Fruit fly (Drosophila melanogaster) whole organism, embryonic: ENCODE data around the gene Or85c.

Source experiments
- Ada2b ChIP-seq: fragments of 200-800 bp; sonication (Bioruptor generic); IDR thresholded peaks from 2 replicates; pipeline ENCODE4 v1.3.6; 2022; ENCODE audit warnings: missing biosample characterization, missing genetic modification characterization
- Bdp1 ChIP-seq: fragments of 200-800 bp; sonication (Bioruptor generic); optimal IDR thresholded peaks from 3 replicates; lab custom pipeline; 2016; ENCODE audit warnings: missing biosample characterization, missing genetic modification characterization
- CG10462 ChIP-seq: fragments of 200-800 bp; sonication (Bioruptor generic); optimal IDR thresholded peaks from 2 replicates; lab custom pipeline; 2016; ENCODE audit warnings: missing biosample characterization, missing genetic modification characterization
- CG10654 ChIP-seq: fragments of 200-800 bp; sonication (Bioruptor generic); optimal IDR thresholded peaks from 2 replicates; lab custom pipeline; 2016; ENCODE audit warnings: missing biosample characterization, missing genetic modification characterization
- CG10959 ChIP-seq: fragments of 200-800 bp; sonication (Bioruptor generic); IDR thresholded peaks from 2 replicates; pipeline ENCODE4 v1.3.6; 2022; ENCODE audit warnings: missing biosample characterization, missing genetic modification characterization
- CG11456 ChIP-seq: fragments of 200-800 bp; sonication (Bioruptor generic); IDR thresholded peaks from 3 replicates; pipeline ENCODE4 v1.3.6; 2022; ENCODE audit warnings: missing biosample characterization, missing genetic modification characterization
- CG11723 ChIP-seq: fragments of 200-800 bp; sonication (Bioruptor generic); optimal IDR thresholded peaks from 2 replicates; lab custom pipeline; 2017; ENCODE audit warnings: missing biosample characterization, mild to moderate bottlenecking, missing genetic modification characterization
- CG14860 ChIP-seq: fragments of 200-800 bp; sonication (Bioruptor generic); IDR thresholded peaks from 3 replicates; pipeline ENCODE4 v1.3.6; 2022; ENCODE audit warnings: missing biosample characterization, missing genetic modification characterization; ENCODE audit not compliant: partially characterized antibody
- CG15011 ChIP-seq: fragments of 200-800 bp; sonication (Bioruptor generic); optimal IDR thresholded peaks from 3 replicates; lab custom pipeline; 2018; ENCODE audit warnings: missing biosample characterization, mild to moderate bottlenecking, missing genetic modification characterization
- CG15696 ChIP-seq: fragments of 200-800 bp; sonication (Bioruptor generic); optimal IDR thresholded peaks from 2 replicates; lab custom pipeline; 2019; ENCODE audit warnings: missing biosample characterization, mild to moderate bottlenecking, missing genetic modification characterization, moderate library complexity
- CG16813 ChIP-seq: fragments of 200-800 bp; sonication (Bioruptor generic); IDR thresholded peaks from 3 replicates; pipeline ENCODE4 v1.3.6; 2022; ENCODE audit warnings: missing biosample characterization, missing genetic modification characterization; ENCODE audit not compliant: partially characterized antibody
- CG17328 ChIP-seq: fragments of 200-800 bp; sonication (Bioruptor generic); IDR thresholded peaks from 2 replicates; pipeline ENCODE4 v1.3.6; 2022; ENCODE audit warnings: missing biosample characterization, missing genetic modification characterization
- CG17385 ChIP-seq: fragments of 200-800 bp; sonication (Bioruptor generic); optimal IDR thresholded peaks from 3 replicates; lab custom pipeline; 2018; ENCODE audit warnings: missing biosample characterization, mild to moderate bottlenecking, missing genetic modification characterization
- CG1832 ChIP-seq: fragments of 200-800 bp; sonication (Bioruptor generic); optimal IDR thresholded peaks from 2 replicates; lab custom pipeline; 2017; ENCODE audit warnings: missing biosample characterization, mild to moderate bottlenecking, missing genetic modification characterization, inconsistent platforms
- CG30020 ChIP-seq: fragments of 200-800 bp; optimal IDR thresholded peaks from 2 replicates; lab custom pipeline; 2019; ENCODE audit warnings: missing biosample characterization, mild to moderate bottlenecking, missing genetic modification characterization, moderate library complexity
- CG33557 ChIP-seq: fragments of 200-800 bp; sonication (Bioruptor generic); optimal IDR thresholded peaks from 2 replicates; lab custom pipeline; 2019; ENCODE audit warnings: missing biosample characterization, mild to moderate bottlenecking, missing genetic modification characterization, moderate library complexity
- CG3995 ChIP-seq: fragments of 200-800 bp; sonication (Bioruptor generic); optimal IDR thresholded peaks from 3 replicates; lab custom pipeline; 2016; ENCODE audit warnings: missing biosample characterization, missing genetic modification characterization
- CG4854 ChIP-seq: fragments of 200-800 bp; sonication (Bioruptor generic); optimal IDR thresholded peaks from 2 replicates; lab custom pipeline; 2016; ENCODE audit warnings: missing biosample characterization, missing genetic modification characterization, inconsistent platforms
- CG8089 ChIP-seq: fragments of 200-800 bp; sonication (Bioruptor generic); optimal IDR thresholded peaks from 3 replicates; lab custom pipeline; 2016; ENCODE audit warnings: missing biosample characterization, missing genetic modification characterization
- CG8944 ChIP-seq: fragments of 200-800 bp; sonication (Bioruptor generic); optimal IDR thresholded peaks from 3 replicates; lab custom pipeline; 2016; ENCODE audit warnings: missing biosample characterization, missing genetic modification characterization
- Chrac-16 ChIP-seq: fragments of 200-800 bp; sonication (Bioruptor generic); optimal IDR thresholded peaks from 3 replicates; lab custom pipeline; 2016; ENCODE audit warnings: missing biosample characterization, missing genetic modification characterization
- CkIIα-i1 ChIP-seq: fragments of 200-800 bp; sonication (Bioruptor generic); IDR thresholded peaks from 2 replicates; pipeline ENCODE4 v1.3.6; 2022; ENCODE audit warnings: missing biosample characterization, missing genetic modification characterization
- Dfd ChIP-seq, 2 experiments: fragments of >200 bp; optimal IDR thresholded peaks; 2 replicates each; lab custom pipeline; 2017; ENCODE audit warnings: missing biosample characterization in 2 of 2, missing genetic modification characterization in 2 of 2
- Doc3 ChIP-seq: fragments of 200-800 bp; sonication (Bioruptor generic); IDR thresholded peaks from 3 replicates; pipeline ENCODE4 v1.3.6; 2022; ENCODE audit warnings: missing biosample characterization, missing genetic modification characterization; ENCODE audit not compliant: partially characterized antibody
- Fer3 ChIP-seq: fragments of 200-800 bp; sonication (Bioruptor generic); optimal IDR thresholded peaks from 2 replicates; lab custom pipeline; 2018; ENCODE audit warnings: missing biosample characterization, mild to moderate bottlenecking, missing genetic modification characterization, moderate library complexity
- H15 ChIP-seq: fragments of 200-800 bp; sonication (Bioruptor generic); IDR thresholded peaks from 3 replicates; pipeline ENCODE4 v1.3.6; 2022; ENCODE audit warnings: missing biosample characterization, missing genetic modification characterization
- HmgZ ChIP-seq: fragments of 200-800 bp; sonication (Bioruptor generic); optimal IDR thresholded peaks from 2 replicates; lab custom pipeline; 2018; ENCODE audit warnings: missing biosample characterization, mild to moderate bottlenecking, missing genetic modification characterization
- Hmx ChIP-seq: fragments of 200-800 bp; sonication (Bioruptor generic); optimal IDR thresholded peaks from 2 replicates; lab custom pipeline; 2016; ENCODE audit warnings: missing biosample characterization, missing genetic modification characterization
- Hr51 ChIP-seq, 2 experiments: fragments of 200-800 bp; sonication (Bioruptor generic); optimal IDR thresholded peaks; 2 replicates in 1 of 2; 3 replicates in 1 of 2; lab custom pipeline; 2016 to 2018; ENCODE audit warnings: missing biosample characterization in 2 of 2, missing genetic modification characterization in 2 of 2, mild to moderate bottlenecking in 1 of 2, moderate library complexity in 1 of 2
- NC2β ChIP-seq: fragments of 200-800 bp; sonication (Bioruptor generic); optimal IDR thresholded peaks from 2 replicates; lab custom pipeline; 2016; ENCODE audit warnings: missing biosample characterization, missing genetic modification characterization
- Tbp ChIP-seq: fragments of >200 bp; optimal IDR thresholded peaks from 2 replicates; lab custom pipeline; 2018; ENCODE audit warnings: missing biosample characterization, missing genetic modification characterization
- ara ChIP-seq: fragments of 200-800 bp; sonication (Bioruptor generic); IDR thresholded peaks from 2 replicates; pipeline ENCODE4 v1.3.6; 2022; ENCODE audit warnings: missing biosample characterization, missing genetic modification characterization
- bbx ChIP-seq: fragments of 200-800 bp; sonication (Bioruptor generic); IDR thresholded peaks from 2 replicates; pipeline ENCODE4 v1.3.6; 2022; ENCODE audit warnings: missing biosample characterization, missing genetic modification characterization; ENCODE audit not compliant: partially characterized antibody
- br ChIP-seq: fragments of >200 bp; optimal IDR thresholded peaks from 2 replicates; lab custom pipeline; 2017
- caup ChIP-seq: fragments of 200-800 bp; sonication (Bioruptor generic); optimal IDR thresholded peaks from 3 replicates; lab custom pipeline; 2017; ENCODE audit warnings: missing biosample characterization, mild to moderate bottlenecking, missing genetic modification characterization, moderate library complexity; ENCODE audit not compliant: severe bottlenecking
- dati ChIP-seq: fragments of 200-800 bp; sonication (Bioruptor generic); IDR thresholded peaks from 2 replicates; pipeline ENCODE4 v1.3.6; 2022; ENCODE audit warnings: missing biosample characterization, missing genetic modification characterization
- emc ChIP-seq: fragments of 200-800 bp; sonication (Bioruptor generic); optimal IDR thresholded peaks from 2 replicates; lab custom pipeline; 2016; ENCODE audit warnings: missing biosample characterization, missing genetic modification characterization
- ewg ChIP-seq: fragments of 200-800 bp; sonication (Bioruptor generic); optimal IDR thresholded peaks from 3 replicates; lab custom pipeline; 2017; ENCODE audit warnings: mild to moderate bottlenecking, missing biosample characterization, missing genetic modification reagents, missing genetic modification characterization
- fd102C ChIP-seq: fragments of 200-800 bp; sonication (Bioruptor generic); optimal IDR thresholded peaks from 2 replicates; lab custom pipeline; 2018; ENCODE audit warnings: missing biosample characterization, mild to moderate bottlenecking, missing genetic modification characterization, moderate library complexity
- fd64A ChIP-seq: fragments of 200-800 bp; sonication (Bioruptor generic); optimal IDR thresholded peaks from 3 replicates; lab custom pipeline; 2018; ENCODE audit warnings: missing biosample characterization, mild to moderate bottlenecking, missing genetic modification characterization
- gcm2 ChIP-seq: fragments of 200-800 bp; sonication (Bioruptor generic); optimal IDR thresholded peaks from 2 replicates; lab custom pipeline; 2016; ENCODE audit warnings: missing biosample characterization, missing genetic modification characterization
- grn ChIP-seq: fragments of 200-800 bp; sonication (Bioruptor generic); optimal IDR thresholded peaks from 3 replicates; lab custom pipeline; 2017; ENCODE audit warnings: missing biosample characterization, missing genetic modification characterization
- gt ChIP-seq: fragments of 200-800 bp; sonication (Bioruptor generic); IDR thresholded peaks from 2 replicates; pipeline ENCODE4 v1.3.6; 2022; ENCODE audit warnings: missing biosample characterization, missing genetic modification characterization
- lilli ChIP-seq: fragments of 200-800 bp; sonication (Bioruptor generic); optimal IDR thresholded peaks from 3 replicates; lab custom pipeline; 2016; ENCODE audit warnings: missing biosample characterization, missing genetic modification characterization
- luna ChIP-seq: fragments of 200-800 bp; sonication (Bioruptor generic); optimal IDR thresholded peaks from 2 replicates; lab custom pipeline; 2016; ENCODE audit warnings: missing biosample characterization, missing genetic modification characterization
- phol ChIP-seq: fragments of 200-800 bp; sonication (Bioruptor generic); optimal IDR thresholded peaks from 3 replicates; lab custom pipeline; 2018; ENCODE audit warnings: missing biosample characterization, mild to moderate bottlenecking, missing genetic modification characterization, moderate library complexity
- pros ChIP-seq: fragments of 200-800 bp; sonication (Bioruptor generic); optimal IDR thresholded peaks from 3 replicates; lab custom pipeline; 2019; ENCODE audit warnings: missing biosample characterization, mild to moderate bottlenecking, missing genetic modification characterization, moderate library complexity
- ranshi ChIP-seq: fragments of 200-800 bp; sonication (Bioruptor generic); IDR thresholded peaks from 2 replicates; pipeline ENCODE4 v1.3.6; 2022; ENCODE audit warnings: missing biosample characterization, missing genetic modification characterization
- ssp ChIP-seq: fragments of 200-800 bp; sonication (Bioruptor generic); IDR thresholded peaks from 2 replicates; pipeline ENCODE4 v1.3.6; 2022; ENCODE audit warnings: missing biosample characterization, missing genetic modification characterization
- tap ChIP-seq: fragments of 200-800 bp; optimal IDR thresholded peaks from 3 replicates; lab custom pipeline; 2019; ENCODE audit warnings: missing biosample characterization, mild to moderate bottlenecking, missing genetic modification characterization, moderate library complexity
- yki ChIP-seq: fragments of >200 bp; optimal IDR thresholded peaks from 3 replicates; lab custom pipeline; 2018

The Or85c gene

dm6 chr3R:8528862-8529261 is 16.0 kb upstream of the Or85c start, which contains the start of gene CG11741 (continued):
- no peak for TF ChIP-seq CG16813 (GFP tag; lab: Robert Waterston, UW)

dm6 chr3R:8524277-8524676 is 11.5 kb upstream of the Or85c start:
- TF ChIP-seq Hr51 (GFP tag; optimal IDR thresholded peaks at IDR 0.05; lab: Kevin White, UChicago) (no peak), CG33557 (GFP tag; lab: Kevin White, UChicago) (no peak), NC2β (GFP tag; lab: Kevin White, UChicago) (no peak), luna (GFP tag; lab: Kevin White, UChicago) (no peak), CG17385 (GFP tag; lab: Kevin White, UChicago) (peak; percentile 25), Tbp (GFP tag; lab: Kevin White, UChicago) (no peak), CG1832 (GFP tag; lab: Kevin White, UChicago) (no peak), CG11456 (GFP tag; lab: Robert Waterston, UW) (peak; percentile 48; the same call in 1 of the 3 replicates), CG8944 (GFP tag; lab: Kevin White, UChicago) (peak; percentile 21), CG8089 (no peak), br (lab: Kevin White, UChicago) (no peak), CG15696 (tag; lab: Kevin White, UChicago) (no peak), CkIIα-i1 (GFP tag; lab: Robert Waterston, UW) (no peak), Ada2b (peak; percentile 12; the same call in 1 of the 2 replicates), H15 (GFP tag; lab: Robert Waterston, UW) (no peak), CG10959 (GFP tag; lab: Robert Waterston, UW) (no peak), Fer3 (tag; lab: Kevin White, UChicago) (peak; percentile 41), HmgZ (tag; lab: Kevin White, UChicago) (no peak), CG3995 (GFP tag; lab: Kevin White, UChicago) (no peak), gcm2 (no peak), gt (GFP tag; lab: Robert Waterston, UW) (no peak), CG11723 (GFP tag; lab: Kevin White, UChicago) (no peak), phol (tag; lab: Kevin White, UChicago) (no peak), CG30020 (tag; lab: Kevin White, UChicago) (no peak), dati (GFP tag; lab: Robert Waterston, UW) (no peak), yki (lab: Kevin White, UChicago) (no peak), Chrac-16 (GFP tag; lab: Kevin White, UChicago) (no peak), CG10654 (GFP tag; lab: Kevin White, UChicago) (no peak), bbx (no peak), CG17328 (GFP tag; lab: Robert Waterston, UW) (no peak), CG15011 (GFP tag; lab: Kevin White, UChicago) (no peak), pros (GFP tag; lab: Kevin White, UChicago) (no peak), Hmx (GFP tag; lab: Kevin White, UChicago) (no peak), tap (tag; lab: Kevin White, UChicago) (no peak), fd102C (GFP tag; lab: Kevin White, UChicago) (no peak), CG10462 (GFP tag; lab: Kevin White, UChicago) (no peak), ranshi (GFP tag; lab: Robert Waterston, UW) (0 out of 2 replicates have a peak, but pooled peaks have one; percentile 8), ara (GFP tag; lab: Robert Waterston, UW) (no peak), grn (GFP tag; lab: Kevin White, UChicago) (no peak), ssp (GFP tag; lab: Robert Waterston, UW) (no peak), Doc3 (GFP tag; lab: Robert Waterston, UW) (no peak), caup (GFP tag; lab: Kevin White, UChicago) (no peak), CG4854 (GFP tag; lab: Kevin White, UChicago) (no peak), CG14860 (GFP tag; lab: Robert Waterston, UW) (no peak), Bdp1 (GFP tag; lab: Kevin White, UChicago) (no peak), lilli (GFP tag; lab: Kevin White, UChicago) (peak; percentile 62), emc (GFP tag; lab: Kevin White, UChicago) (no peak), Dfd (GFP tag; optimal IDR thresholded peaks at IDR 0.05; lab: Kevin White, UChicago) (no peak), ewg (GFP tag; lab: Kevin White, UChicago) (no peak), fd64A (no peak)
